Worm (Caenorhabditis elegans) whole organism, L4/young adult: ENCODE data around the gene srj-52.

Experiments used
- dao-5 ChIP-seq: sonication (generic microtip); optimal IDR thresholded peaks from 2 replicates; lab custom pipeline; 2016; ENCODE audit warnings: missing genotype, missing genetic modification characterization, moderate library complexity, missing compliant biosample characterization
- him-1 ChIP-seq: sonication (generic microtip); optimal IDR thresholded peaks from 2 replicates; lab custom pipeline; 2016; ENCODE audit warnings: missing genotype, missing genetic modification reagents, missing genetic modification characterization, missing compliant biosample characterization

ce11 chrV:725807-726572, 30.2 kb upstream of the srj-52 start:
- TF ChIP-seq him-1 (tag; lab: Kevin White, UChicago): no peak
- TF ChIP-seq dao-5 (tag; lab: Kevin White, UChicago): no peak
